Worm (Caenorhabditis elegans) whole organism, midembryonic: ENCODE results near the gene F09C8.2.

Experiments
- ref-1 ChIP-seq: fragments of 200-800 bp; sonication (Bioruptor generic); conservative IDR thresholded peaks from 2 replicates; pipeline ENCODE4 v1.3.6; 2022; ENCODE audit warnings: missing genetic modification reagents, missing genetic modification characterization, missing compliant biosample characterization
- ztf-29 ChIP-seq: fragments of 200-800 bp; sonication (Bioruptor generic); IDR thresholded peaks from 2 replicates; pipeline ENCODE4 v1.3.6; 2022; ENCODE audit warnings: missing genetic modification reagents, missing genetic modification characterization, missing compliant biosample characterization

DNA sequence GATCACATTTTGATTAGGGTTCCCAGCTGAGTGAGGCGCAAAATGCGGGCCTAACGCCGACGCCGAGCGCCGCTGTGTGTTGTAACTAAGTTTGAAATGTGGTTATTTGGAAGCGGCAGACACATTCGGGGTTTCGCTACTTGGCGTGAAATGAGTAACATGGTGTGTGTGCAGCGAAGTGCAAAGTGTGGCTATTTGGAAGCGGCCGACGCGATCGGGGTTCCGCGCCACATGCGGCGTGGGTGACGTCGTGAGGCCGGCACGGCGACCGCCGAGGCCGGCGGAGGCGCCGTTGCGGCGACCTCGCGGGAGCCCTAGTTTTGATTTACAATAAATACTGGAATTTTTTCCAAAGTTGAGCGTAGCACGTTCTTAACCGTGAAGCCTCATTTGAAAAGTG is 2.2 kb downstream of the F09C8.2 start:
- TF ChIP-seq ref-1 (GFP tag; lab: Robert Waterston, UW) (no peak), ztf-29 (GFP tag; lab: Robert Waterston, UW) (no peak)
